Worm (Caenorhabditis elegans) whole organism, midembryonic: ENCODE results near the gene srh-115.
"Not testable (repeated sequence)": the region's sequence is repeated elsewhere in the genome, so short reads cannot be mapped to it uniquely, and the experiment has no call there.

ENCODE experiments used
- T22C8.4 ChIP-seq: fragments of 200-800 bp; sonication (Bioruptor generic); IDR thresholded peaks from 2 replicates; pipeline ENCODE4 v1.3.6; 2022; ENCODE audit warnings: missing genetic modification characterization, missing compliant biosample characterization
- cog-1 ChIP-seq: sonication (generic microtip); optimal IDR thresholded peaks from 2 replicates; lab custom pipeline; 2016; ENCODE audit warnings: missing genetic modification characterization, missing compliant biosample characterization
- flt-1 ChIP-seq: fragments of 200-800 bp; sonication (Bioruptor generic); IDR thresholded peaks from 2 replicates; pipeline ENCODE4 v1.3.6; 2022; ENCODE audit warnings: missing genetic modification characterization, missing compliant biosample characterization
- klf-2 ChIP-seq: fragments of 200-800 bp; sonication (Bioruptor generic); conservative IDR thresholded peaks from 2 replicates; pipeline ENCODE4 v1.3.6; 2022; ENCODE audit warnings: missing genetic modification reagents, missing genetic modification characterization, missing compliant biosample characterization
- med-1 ChIP-seq: sonication (generic microtip); optimal IDR thresholded peaks from 2 replicates; lab custom pipeline; 2017; ENCODE audit warnings: missing genetic modification characterization, mild to moderate bottlenecking, missing compliant biosample characterization, antibody characterized with exemption, missing genetic modification reagents; ENCODE audit not compliant: insufficient read depth
- ref-1 ChIP-seq: fragments of 200-800 bp; sonication (Bioruptor generic); conservative IDR thresholded peaks from 2 replicates; pipeline ENCODE4 v1.3.6; 2022; ENCODE audit warnings: missing genetic modification reagents, missing genetic modification characterization, missing compliant biosample characterization
- tab-1 ChIP-seq: fragments of 200-800 bp; sonication (Bioruptor generic); IDR thresholded peaks from 2 replicates; pipeline ENCODE4 v1.3.6; 2022; ENCODE audit warnings: missing genetic modification characterization, missing compliant biosample characterization
- ztf-29 ChIP-seq: fragments of 200-800 bp; sonication (Bioruptor generic); IDR thresholded peaks from 2 replicates; pipeline ENCODE4 v1.3.6; 2022; ENCODE audit warnings: missing genetic modification reagents, missing genetic modification characterization, missing compliant biosample characterization

DNA sequence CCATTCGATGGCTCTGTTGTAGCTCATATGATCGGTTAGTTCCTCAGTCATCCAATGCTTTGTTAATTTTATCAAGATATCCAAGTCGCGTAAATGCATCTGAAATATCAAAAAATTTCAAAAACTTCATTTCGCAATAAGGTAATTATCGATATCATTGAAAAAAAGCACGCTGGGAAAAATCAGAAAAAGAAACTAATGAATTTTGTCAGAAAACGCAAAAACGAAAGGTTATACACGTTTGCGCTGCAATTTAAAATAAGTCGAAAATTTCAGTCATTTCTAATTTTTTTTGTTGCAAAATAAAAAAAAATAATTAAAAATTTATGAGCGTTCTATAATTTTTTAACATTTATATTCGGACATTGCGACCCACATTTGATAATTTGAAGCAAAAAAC is 9.3 kb downstream of the srh-115 start, which contains the start of gene K10G4.3:
- TF ChIP-seq tab-1; ztf-29 (GFP tag; lab: Robert Waterston, UW); med-1 (GFP tag; lab: Kevin White, UChicago); ref-1; cog-1 (tag; lab: Kevin White, UChicago); flt-1 (GFP tag; lab: Robert Waterston, UW); klf-2 (GFP tag; lab: Robert Waterston, UW); T22C8.4 (GFP tag; lab: Robert Waterston, UW): not testable (repeated sequence)
